Worm (Caenorhabditis elegans): ENCODE results near the gene fbxa-150.
A peak's percentile ranks its signal among the peaks of the same experiment; 100 is the strongest.

fbxa-150 gene

ce11 chrV:20479013-20479739 is 43.2 kb upstream of the fbxa-150 start, which contains the start of the genes calf-1 and rpl-2:
TSS of gene calf-1 (minus strand) at chrV:20479089.
TSS of gene rpl-2 (plus strand) at chrV:20479689.
- TF ChIP-seq tbx-2 (tag; optimal IDR thresholded peaks at IDR 0.05): no peak
- TF ChIP-seq elt-3 (tag; optimal IDR thresholded peaks at IDR 0.05): no peak
- TF ChIP-seq unc-39 (tag; optimal IDR thresholded peaks at IDR 0.05): no peak
- TF ChIP-seq pha-4 (tag; optimal IDR thresholded peaks at IDR 0.05): peak; percentile 81
- no peak for TF ChIP-seq ceh-9 (tag; optimal IDR thresholded peaks at IDR 0.05)
- TF ChIP-seq ztf-4 (tag; optimal IDR thresholded peaks at IDR 0.05): no peak
- no peak for TF ChIP-seq ZK546.5 (tag; optimal IDR thresholded peaks at IDR 0.05)
- TF ChIP-seq R02D3.7 (tag; optimal IDR thresholded peaks at IDR 0.05): peak; percentile 93
- no peak for TF ChIP-seq zag-1 (tag; optimal IDR thresholded peaks at IDR 0.05)
- TF ChIP-seq nhr-77 (tag; optimal IDR thresholded peaks at IDR 0.05): no peak
- no peak for TF ChIP-seq nhr-28 (tag; optimal IDR thresholded peaks at IDR 0.05)
- TF ChIP-seq nhr-76 (tag; optimal IDR thresholded peaks at IDR 0.05): no peak
- TF ChIP-seq hmg-11 (tag; optimal IDR thresholded peaks at IDR 0.05): peak; percentile 12
- TF ChIP-seq fkh-2 (tag; optimal IDR thresholded peaks at IDR 0.05): no peak
- TF ChIP-seq ama-1 (optimal IDR thresholded peaks at IDR 0.05): peak; percentile 18
- TF ChIP-seq nhr-25 (tag; optimal IDR thresholded peaks at IDR 0.05): peak; percentile 44
- no peak for TF ChIP-seq ztf-11 (tag; optimal IDR thresholded peaks at IDR 0.05)
- no peak for TF ChIP-seq eor-1 (tag; optimal IDR thresholded peaks at IDR 0.05)
- TF ChIP-seq lin-15B (tag; optimal IDR thresholded peaks at IDR 0.05): peak; percentile 69
- no peak for TF ChIP-seq ceh-82 (tag; optimal IDR thresholded peaks at IDR 0.05)
- peak; percentile 46 for TF ChIP-seq ceh-28 (tag; optimal IDR thresholded peaks at IDR 0.05)
- TF ChIP-seq skn-1 (tag; optimal IDR thresholded peaks at IDR 0.05): no peak
- peak; percentile 18 for TF ChIP-seq nhr-11 (tag; optimal IDR thresholded peaks at IDR 0.05)
- no peak for TF ChIP-seq jun-1 (tag; optimal IDR thresholded peaks at IDR 0.05)
- no peak for TF ChIP-seq snpc-4 (tag; optimal IDR thresholded peaks at IDR 0.05)
- peak; percentile 79 for TF ChIP-seq nfya-1 (tag; optimal IDR thresholded peaks at IDR 0.05; ENCODE audit: insufficient read depth)
- TF ChIP-seq nhr-12 (tag; optimal IDR thresholded peaks at IDR 0.05): no peak
- TF ChIP-seq elt-2 (tag; optimal IDR thresholded peaks at IDR 0.05): peak; percentile 27
- TF ChIP-seq pqm-1 (tag; optimal IDR thresholded peaks at IDR 0.05): no peak
- TF ChIP-seq nhr-43 (tag; optimal IDR thresholded peaks at IDR 0.05; ENCODE audit: poor library complexity, severe bottlenecking): peak; percentile 44
- TF ChIP-seq mdl-1 (tag; optimal IDR thresholded peaks at IDR 0.05): no peak
- TF ChIP-seq daf-12 (tag; optimal IDR thresholded peaks at IDR 0.05): no peak
- no peak for TF ChIP-seq nhr-237 (tag; optimal IDR thresholded peaks at IDR 0.05)
- no peak for TF ChIP-seq mml-1 (tag; optimal IDR thresholded peaks at IDR 0.05)
- no peak for TF ChIP-seq egl-5 (tag; optimal IDR thresholded peaks at IDR 0.05)
- TF ChIP-seq elt-1 (tag; optimal IDR thresholded peaks at IDR 0.05): no peak
- TF ChIP-seq sea-2 (GFP tag; optimal IDR thresholded peaks at IDR 0.05): no peak
- no peak for TF ChIP-seq ceh-16 (tag; optimal IDR thresholded peaks at IDR 0.05)
- no peak for TF ChIP-seq unc-62 (GFP tag; optimal IDR thresholded peaks at IDR 0.05)
- no peak for TF ChIP-seq nhr-67 (tag; optimal IDR thresholded peaks at IDR 0.05)
- TF ChIP-seq lin-39 (tag; optimal IDR thresholded peaks at IDR 0.05): peak; percentile 57
- TF ChIP-seq lsy-12 (tag; optimal IDR thresholded peaks at IDR 0.05): no peak
- TF ChIP-seq aly-2 (tag; optimal IDR thresholded peaks at IDR 0.05): no peak
- TF ChIP-seq fkh-10 (GFP tag; optimal IDR thresholded peaks at IDR 0.05): no peak
- TF ChIP-seq nhr-23 (tag; optimal IDR thresholded peaks at IDR 0.05): peak; percentile 64
- TF ChIP-seq fos-1 (tag; optimal IDR thresholded peaks at IDR 0.05): no peak
- no peak for TF ChIP-seq egl-27 (tag; optimal IDR thresholded peaks at IDR 0.05)
